Worm (Caenorhabditis elegans): ENCODE results near the gene sptf-2.

ce11 chrII:8610585-8610984 lies 14.7 kb upstream of the sptf-2 start:
- TF ChIP-seq W03F9.2 (tag; optimal IDR thresholded peaks at IDR 0.05) (no peak), him-1 (tag; optimal IDR thresholded peaks at IDR 0.05) (no peak)
